Fruit fly (Drosophila melanogaster) whole organism, pupa: ENCODE results near the gene CG31960.

Source experiments
- CG12605 ChIP-seq: fragments of 200-800 bp; sonication (Bioruptor generic); IDR thresholded peaks from 2 replicates; pipeline ENCODE4 v1.3.6; 2022; ENCODE audit warnings: missing biosample characterization, missing genetic modification characterization
- CG13204 ChIP-seq: fragments of 200-800 bp; sonication (Bioruptor generic); optimal IDR thresholded peaks from 2 replicates; lab custom pipeline; 2018; ENCODE audit warnings: missing biosample characterization, mild to moderate bottlenecking, missing genetic modification characterization, moderate library complexity
- CG14655 ChIP-seq: fragments of 200-800 bp; sonication (Bioruptor generic); optimal IDR thresholded peaks from 3 replicates; lab custom pipeline; 2017; ENCODE audit warnings: mild to moderate bottlenecking, missing biosample characterization, missing genetic modification reagents, missing genetic modification characterization
- CG15710 ChIP-seq: fragments of 200-800 bp; sonication (Bioruptor generic); optimal IDR thresholded peaks from 2 replicates; lab custom pipeline; 2018; ENCODE audit warnings: missing biosample characterization, mild to moderate bottlenecking, missing genetic modification characterization, moderate library complexity
- CG34367 ChIP-seq: fragments of 200-800 bp; sonication (Bioruptor generic); optimal IDR thresholded peaks from 2 replicates; lab custom pipeline; 2018; ENCODE audit warnings: missing biosample characterization, mild to moderate bottlenecking, missing genetic modification characterization
- CG4496 ChIP-seq: fragments of 200-800 bp; sonication (Bioruptor generic); IDR thresholded peaks from 3 replicates; pipeline ENCODE4 v1.3.6; 2022; ENCODE audit warnings: missing biosample characterization, missing genetic modification characterization
- D1 ChIP-seq: fragments of 200-800 bp; sonication (Bioruptor generic); optimal IDR thresholded peaks from 2 replicates; lab custom pipeline; 2018; ENCODE audit warnings: missing biosample characterization, mild to moderate bottlenecking, missing genetic modification characterization, moderate library complexity
- EcR ChIP-seq: fragments of 200-800 bp; sonication (Bioruptor generic); optimal IDR thresholded peaks from 3 replicates; lab custom pipeline; 2019; ENCODE audit warnings: missing biosample characterization, missing genetic modification characterization, mild to moderate bottlenecking, moderate library complexity, missing genetic modification reagents
- Ets98B ChIP-seq: fragments of 200-800 bp; sonication (Bioruptor generic); IDR thresholded peaks from 2 replicates; pipeline ENCODE4 v1.3.6; 2022; ENCODE audit warnings: missing biosample characterization, missing genetic modification characterization
- Snoo ChIP-seq: fragments of 200-800 bp; sonication (Bioruptor generic); optimal IDR thresholded peaks from 3 replicates; lab custom pipeline; 2017; ENCODE audit warnings: missing biosample characterization, mild to moderate bottlenecking, missing genetic modification characterization, inconsistent platforms
- fd96Ca ChIP-seq: fragments of 200-800 bp; sonication (Bioruptor generic); IDR thresholded peaks from 3 replicates; pipeline ENCODE4 v1.3.6; 2022; ENCODE audit warnings: missing biosample characterization, missing genetic modification characterization
- rn ChIP-seq: fragments of 200-800 bp; sonication (Bioruptor generic); IDR thresholded peaks from 2 replicates; pipeline ENCODE4 v1.3.6; 2022; ENCODE audit warnings: missing biosample characterization, missing genetic modification characterization

The CG31960 gene

DNA sequence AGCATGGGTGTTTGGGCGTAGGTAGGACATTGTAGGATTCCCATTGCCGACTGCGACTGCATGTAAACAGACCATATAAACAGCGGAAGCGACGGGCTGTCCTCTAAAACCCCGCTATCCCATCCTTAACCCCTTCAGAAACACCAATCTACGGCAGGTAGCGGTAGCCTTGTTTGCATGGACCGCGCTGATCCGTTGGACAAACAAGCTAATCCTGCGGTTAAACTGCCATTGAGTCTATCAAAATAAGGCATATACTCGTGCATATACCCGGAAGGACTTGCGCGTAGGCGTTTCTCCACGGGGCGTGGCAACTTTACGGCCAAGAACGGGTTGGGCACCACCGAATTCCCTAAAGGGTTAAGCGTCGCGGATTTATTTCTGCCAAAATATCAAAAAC is 49.2 kb downstream of the CG31960 start:
- TF ChIP-seq CG14655 (no peak), CG15710 (tag; lab: Kevin White, UChicago) (no peak), CG4496 (GFP tag; lab: Robert Waterston, UW) (no peak)

DNA sequence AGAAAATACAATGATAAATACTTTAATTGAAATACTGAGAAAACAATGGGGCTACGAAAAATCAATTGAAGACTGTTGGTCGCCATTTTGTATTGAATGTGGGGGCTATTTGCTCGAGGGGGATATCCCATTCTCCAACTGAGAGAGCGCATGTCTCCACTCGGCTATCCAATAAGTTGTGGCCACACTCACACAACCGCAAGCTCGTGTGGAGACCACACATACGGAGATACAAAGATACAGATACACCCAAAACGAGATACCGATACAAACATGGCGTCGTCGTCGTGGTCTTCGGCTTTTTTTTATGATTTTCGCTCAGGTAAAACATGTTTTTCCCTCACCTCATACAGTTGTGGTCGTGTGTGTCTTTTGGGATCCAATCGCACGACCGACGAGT is 50.5 kb downstream of the CG31960 start:
- TF ChIP-seq CG15710 (tag; lab: Kevin White, UChicago): no peak
- no peak for TF ChIP-seq CG34367
- TF ChIP-seq Ets98B (GFP tag; lab: Robert Waterston, UW): peak; percentile 15; the same call in 1 of the 2 replicates
- no peak for TF ChIP-seq CG13204 (GFP tag; lab: Kevin White, UChicago)
- no peak for TF ChIP-seq Snoo (tag; lab: Kevin White, UChicago)
- TF ChIP-seq rn: no peak
- no peak for TF ChIP-seq EcR (GFP tag; lab: Kevin White, UChicago)
- TF ChIP-seq CG12605: no peak
- no peak for TF ChIP-seq D1 (tag; lab: Kevin White, UChicago)
- TF ChIP-seq fd96Ca (GFP tag; lab: Robert Waterston, UW): 0 out of 3 replicates have a peak, but pooled peaks have one; percentile 27
